Fruit fly (Drosophila melanogaster) whole organism, embryonic: ENCODE results near the gene CG8176.

ENCODE experiments used
- Aef1 ChIP-seq: fragments of 200-800 bp; sonication (Bioruptor generic); IDR thresholded peaks from 3 replicates; pipeline ENCODE4 v1.3.6; 2022; ENCODE audit warnings: missing biosample characterization, missing genetic modification characterization
- Bteb2 ChIP-seq: fragments of 200-800 bp; sonication (Bioruptor generic); optimal IDR thresholded peaks from 2 replicates; lab custom pipeline; 2016; ENCODE audit warnings: missing biosample characterization, missing genetic modification characterization
- CG10147 ChIP-seq: fragments of 200-800 bp; sonication (Bioruptor generic); optimal IDR thresholded peaks from 2 replicates; lab custom pipeline; 2019; ENCODE audit warnings: missing biosample characterization, mild to moderate bottlenecking, missing genetic modification characterization, moderate library complexity
- CG10274 ChIP-seq: fragments of 200-800 bp; sonication (Bioruptor generic); optimal IDR thresholded peaks from 3 replicates; lab custom pipeline; 2017; ENCODE audit warnings: missing biosample characterization, mild to moderate bottlenecking, missing genetic modification characterization
- CG10321 ChIP-seq: fragments of 200-800 bp; sonication (Bioruptor generic); IDR thresholded peaks from 2 replicates; pipeline ENCODE4 v1.3.6; 2022; ENCODE audit warnings: missing biosample characterization, missing genetic modification characterization
- CG10431 ChIP-seq: fragments of 200-800 bp; sonication (Bioruptor generic); optimal IDR thresholded peaks from 3 replicates; lab custom pipeline; 2018; ENCODE audit warnings: missing biosample characterization, mild to moderate bottlenecking, missing genetic modification characterization
- CG11085 ChIP-seq: fragments of 200-800 bp; sonication (Bioruptor generic); IDR thresholded peaks from 2 replicates; pipeline ENCODE4 v1.3.6; 2022; ENCODE audit warnings: missing biosample characterization, missing genetic modification characterization
- CG14050 ChIP-seq: fragments of 200-800 bp; sonication (Bioruptor generic); IDR thresholded peaks from 3 replicates; pipeline ENCODE4 v1.3.6; 2022; ENCODE audit warnings: missing biosample characterization, missing genetic modification characterization
- CG16815 ChIP-seq: fragments of 200-800 bp; sonication (Bioruptor generic); optimal IDR thresholded peaks from 3 replicates; lab custom pipeline; 2017; ENCODE audit warnings: missing biosample characterization, mild to moderate bottlenecking, missing genetic modification characterization
- CG1792 ChIP-seq: fragments of 200-800 bp; sonication (Bioruptor generic); optimal IDR thresholded peaks from 2 replicates; lab custom pipeline; 2016; ENCODE audit warnings: missing biosample characterization, missing genetic modification characterization
- CG2889 ChIP-seq: fragments of 200-800 bp; sonication (Bioruptor generic); IDR thresholded peaks from 3 replicates; pipeline ENCODE4 v1.3.6; 2022; ENCODE audit warnings: missing biosample characterization, missing genetic modification characterization
- CG31224 ChIP-seq: fragments of 200-800 bp; sonication (Bioruptor generic); IDR thresholded peaks from 2 replicates; pipeline ENCODE4 v1.3.6; 2022; ENCODE audit warnings: missing biosample characterization, missing genetic modification characterization
- CG31365 ChIP-seq: fragments of 200-800 bp; sonication (Bioruptor generic); optimal IDR thresholded peaks from 2 replicates; lab custom pipeline; 2018; ENCODE audit warnings: missing biosample characterization, mild to moderate bottlenecking, missing genetic modification characterization
- CG31441 ChIP-seq: fragments of 200-800 bp; sonication (Bioruptor generic); IDR thresholded peaks from 2 replicates; pipeline ENCODE4 v1.3.6; 2022; ENCODE audit warnings: missing biosample characterization, missing genetic modification characterization
- CG32772 ChIP-seq: fragments of 200-800 bp; sonication (Bioruptor generic); IDR thresholded peaks from 2 replicates; pipeline ENCODE4 v1.3.6; 2022; ENCODE audit warnings: missing biosample characterization, missing genetic modification characterization
- CG34422 ChIP-seq: fragments of 200-800 bp; sonication (Bioruptor generic); IDR thresholded peaks from 3 replicates; pipeline ENCODE4 v1.3.6; 2022; ENCODE audit warnings: missing biosample characterization, missing genetic modification characterization
- CG6765 ChIP-seq: fragments of 200-800 bp; sonication (Bioruptor generic); optimal IDR thresholded peaks from 3 replicates; lab custom pipeline; 2017; ENCODE audit warnings: missing biosample characterization, mild to moderate bottlenecking, missing genetic modification characterization
- CG7786 ChIP-seq: fragments of 200-800 bp; sonication (Bioruptor generic); optimal IDR thresholded peaks from 2 replicates; lab custom pipeline; 2016; ENCODE audit warnings: missing biosample characterization, missing genetic modification characterization
- CG8359 ChIP-seq: fragments of 200-800 bp; sonication (Bioruptor generic); optimal IDR thresholded peaks from 2 replicates; lab custom pipeline; 2017; ENCODE audit warnings: missing biosample characterization, mild to moderate bottlenecking, missing genetic modification characterization, borderline replicate concordance
- CG8765 ChIP-seq: fragments of 200-800 bp; sonication (Bioruptor generic); IDR thresholded peaks from 2 replicates; pipeline ENCODE4 v1.3.6; 2022; ENCODE audit warnings: missing biosample characterization, missing genetic modification characterization
- CG8924 ChIP-seq: fragments of 200-800 bp; optimal IDR thresholded peaks from 3 replicates; lab custom pipeline; 2019; ENCODE audit warnings: missing biosample characterization, mild to moderate bottlenecking, missing genetic modification characterization, moderate library complexity
- CG9797 ChIP-seq: fragments of 200-800 bp; sonication (Bioruptor generic); optimal IDR thresholded peaks from 3 replicates; lab custom pipeline; 2018; ENCODE audit warnings: missing biosample characterization, mild to moderate bottlenecking, missing genetic modification characterization
- Chrac-16 ChIP-seq: fragments of 200-800 bp; sonication (Bioruptor generic); optimal IDR thresholded peaks from 3 replicates; lab custom pipeline; 2016; ENCODE audit warnings: missing biosample characterization, missing genetic modification characterization
- CrebB ChIP-seq: fragments of 200-800 bp; sonication (Bioruptor generic); optimal IDR thresholded peaks from 3 replicates; lab custom pipeline; 2018; ENCODE audit warnings: missing biosample characterization, mild to moderate bottlenecking, missing genetic modification characterization
- HmgZ ChIP-seq: fragments of 200-800 bp; sonication (Bioruptor generic); optimal IDR thresholded peaks from 2 replicates; lab custom pipeline; 2018; ENCODE audit warnings: missing biosample characterization, mild to moderate bottlenecking, missing genetic modification characterization
- MBD-R2 ChIP-seq: fragments of 200-800 bp; sonication (Bioruptor generic); IDR thresholded peaks from 2 replicates; pipeline ENCODE4 v1.3.6; 2022; ENCODE audit warnings: missing biosample characterization, missing genetic modification characterization
- Meics ChIP-seq: fragments of 200-800 bp; sonication (Bioruptor generic); optimal IDR thresholded peaks from 2 replicates; lab custom pipeline; 2017; ENCODE audit warnings: missing biosample characterization, mild to moderate bottlenecking, missing genetic modification characterization
- Poxn ChIP-seq: fragments of 200-800 bp; sonication (Bioruptor generic); IDR thresholded peaks from 2 replicates; pipeline ENCODE4 v1.3.6; 2022; ENCODE audit warnings: missing biosample characterization, missing genetic modification characterization
- Rx ChIP-seq: fragments of 200-800 bp; sonication (Bioruptor generic); IDR thresholded peaks from 2 replicates; pipeline ENCODE4 v1.3.6; 2022; ENCODE audit warnings: missing biosample characterization, missing genetic modification characterization
- al ChIP-seq: fragments of 200-800 bp; sonication (Bioruptor generic); IDR thresholded peaks from 2 replicates; pipeline ENCODE4 v1.3.6; 2022; ENCODE audit warnings: missing biosample characterization, missing genetic modification characterization
- bigmax ChIP-seq: fragments of 200-800 bp; sonication (Bioruptor generic); optimal IDR thresholded peaks from 2 replicates; lab custom pipeline; 2018; ENCODE audit warnings: missing biosample characterization, mild to moderate bottlenecking, missing genetic modification characterization
- cas ChIP-seq: fragments of 200-800 bp; sonication (Bioruptor generic); IDR thresholded peaks from 2 replicates; pipeline ENCODE4 v1.3.6; 2022; ENCODE audit warnings: missing biosample characterization, missing genetic modification characterization
- caup ChIP-seq: fragments of 200-800 bp; sonication (Bioruptor generic); optimal IDR thresholded peaks from 3 replicates; lab custom pipeline; 2017; ENCODE audit warnings: missing biosample characterization, mild to moderate bottlenecking, missing genetic modification characterization, moderate library complexity; ENCODE audit not compliant: severe bottlenecking
- chm ChIP-seq: fragments of 200-800 bp; sonication (Bioruptor generic); IDR thresholded peaks from 2 replicates; pipeline ENCODE4 v1.3.6; 2022; ENCODE audit warnings: missing biosample characterization, missing genetic modification characterization
- dmrt11E ChIP-seq: fragments of 200-800 bp; sonication (Bioruptor generic); optimal IDR thresholded peaks from 3 replicates; lab custom pipeline; 2018; ENCODE audit warnings: missing biosample characterization, mild to moderate bottlenecking, missing genetic modification characterization, moderate library complexity
- esg ChIP-seq: fragments of 200-800 bp; sonication (Bioruptor generic); conservative IDR thresholded peaks from 2 replicates; pipeline ENCODE4 v1.3.6; 2022; ENCODE audit warnings: missing biosample characterization, missing genetic modification characterization
- inv ChIP-seq: fragments of 200-800 bp; sonication (Bioruptor generic); IDR thresholded peaks from 2 replicates; pipeline ENCODE4 v1.3.6; 2022; ENCODE audit warnings: missing biosample characterization, missing genetic modification characterization; ENCODE audit not compliant: partially characterized antibody
- jigr1 ChIP-seq: fragments of 200-800 bp; sonication (Bioruptor generic); IDR thresholded peaks from 3 replicates; pipeline ENCODE4 v1.3.6; 2022; ENCODE audit warnings: missing biosample characterization, missing genetic modification characterization
- jing ChIP-seq: fragments of 200-800 bp; sonication (Bioruptor generic); optimal IDR thresholded peaks from 2 replicates; lab custom pipeline; 2018; ENCODE audit warnings: missing biosample characterization, mild to moderate bottlenecking, missing genetic modification characterization
- klu ChIP-seq: fragments of 200-800 bp; sonication (Bioruptor generic); IDR thresholded peaks from 2 replicates; pipeline ENCODE4 v1.3.6; 2022; ENCODE audit warnings: missing biosample characterization, missing genetic modification characterization
- knrl ChIP-seq: fragments of 200-800 bp; sonication (Bioruptor generic); IDR thresholded peaks from 3 replicates; pipeline ENCODE4 v1.3.6; 2022; ENCODE audit warnings: missing biosample characterization, missing genetic modification characterization; ENCODE audit not compliant: partially characterized antibody
- lilli ChIP-seq: fragments of 200-800 bp; sonication (Bioruptor generic); optimal IDR thresholded peaks from 3 replicates; lab custom pipeline; 2016; ENCODE audit warnings: missing biosample characterization, missing genetic modification characterization
- nmo ChIP-seq: fragments of 200-800 bp; sonication (Bioruptor generic); optimal IDR thresholded peaks from 2 replicates; lab custom pipeline; 2018; ENCODE audit warnings: missing biosample characterization, mild to moderate bottlenecking, missing genetic modification characterization, moderate library complexity
- nom ChIP-seq: fragments of 200-800 bp; sonication (Bioruptor generic); optimal IDR thresholded peaks from 2 replicates; lab custom pipeline; 2017; ENCODE audit warnings: missing biosample characterization, missing genetic modification characterization, mild to moderate bottlenecking, moderate library complexity, missing genetic modification reagents
- oc ChIP-seq: fragments of 200-800 bp; sonication (Bioruptor generic); optimal IDR thresholded peaks from 2 replicates; lab custom pipeline; 2018; ENCODE audit warnings: missing biosample characterization, mild to moderate bottlenecking, missing genetic modification characterization, moderate library complexity
- pzg ChIP-seq: fragments of 200-800 bp; sonication (Bioruptor generic); optimal IDR thresholded peaks from 3 replicates; lab custom pipeline; 2018; ENCODE audit warnings: missing biosample characterization, mild to moderate bottlenecking, missing genetic modification characterization, moderate library complexity
- run ChIP-seq: fragments of 200-800 bp; sonication (Bioruptor generic); optimal IDR thresholded peaks from 3 replicates; lab custom pipeline; 2018; ENCODE audit warnings: missing biosample characterization, mild to moderate bottlenecking, missing genetic modification characterization
- seq ChIP-seq: fragments of 200-800 bp; sonication (Bioruptor generic); IDR thresholded peaks from 2 replicates; pipeline ENCODE4 v1.3.6; 2022; ENCODE audit warnings: missing biosample characterization, missing genetic modification characterization
- tna ChIP-seq: fragments of 200-800 bp; sonication (Bioruptor generic); IDR thresholded peaks from 2 replicates; pipeline ENCODE4 v1.3.6; 2022; ENCODE audit warnings: missing biosample characterization, missing genetic modification characterization; ENCODE audit not compliant: partially characterized antibody
- usp ChIP-seq: fragments of >200 bp; optimal IDR thresholded peaks from 2 replicates; lab custom pipeline; 2017; ENCODE audit warnings: missing biosample characterization, missing genetic modification characterization
- zfh2 ChIP-seq: fragments of 200-800 bp; sonication (Bioruptor generic); optimal IDR thresholded peaks from 2 replicates; lab custom pipeline; 2016; ENCODE audit warnings: missing biosample characterization, missing genetic modification characterization

Gene CG8176

DNA sequence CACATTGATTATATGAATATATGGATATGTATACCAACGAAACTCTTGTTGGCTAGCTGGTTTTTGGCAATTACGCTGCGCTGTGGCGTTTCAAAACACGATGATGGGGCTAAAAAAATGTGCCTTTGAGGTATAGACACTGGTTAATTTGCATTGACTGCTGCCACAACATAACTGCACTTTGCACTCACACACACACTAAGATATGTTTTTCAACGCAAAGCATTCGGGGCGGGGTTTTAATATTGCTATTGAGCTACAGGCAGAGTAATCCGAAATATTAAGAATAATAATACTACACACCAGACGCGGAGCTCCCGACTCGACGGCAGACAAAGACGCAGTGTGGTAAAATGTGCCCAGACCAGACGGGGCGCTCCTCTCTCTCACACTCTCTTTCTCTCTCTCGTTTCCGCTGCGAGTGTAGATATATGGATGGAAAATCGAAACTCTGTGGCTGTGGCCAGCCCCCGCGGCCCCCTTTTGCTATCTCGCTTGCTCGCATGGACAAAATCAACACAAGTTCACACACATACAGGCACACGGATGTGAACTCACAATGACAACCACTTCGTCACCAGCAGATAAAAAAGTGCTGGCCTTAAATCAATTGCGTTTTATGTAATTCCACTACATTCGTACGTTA, 35.3 kb downstream of the CG8176 start (continued):
- no peak for TF ChIP-seq CG34422 (GFP tag; lab: Robert Waterston, UW)
- TF ChIP-seq CG2889 (GFP tag; lab: Robert Waterston, UW), result no peak
- no peak for TF ChIP-seq chm
- no peak for TF ChIP-seq al (GFP tag; lab: Robert Waterston, UW)
- no peak for TF ChIP-seq inv (GFP tag; lab: Robert Waterston, UW)
- peak; percentile 87 for TF ChIP-seq caup (GFP tag; lab: Kevin White, UChicago)
- no peak for TF ChIP-seq Bteb2 (GFP tag; lab: Kevin White, UChicago)
- TF ChIP-seq tna, result no peak
- peak; percentile 63 for TF ChIP-seq CG31365 (tag; lab: Kevin White, UChicago)
- no peak for TF ChIP-seq CG32772 (GFP tag; lab: Robert Waterston, UW)
- no peak for TF ChIP-seq usp (GFP tag; lab: Kevin White, UChicago)
- TF ChIP-seq Poxn (GFP tag; lab: Robert Waterston, UW), result no peak
- TF ChIP-seq CG10274, result no peak
- TF ChIP-seq CG8359 (GFP tag; lab: Kevin White, UChicago), result no peak
- TF ChIP-seq CG6765 (GFP tag; lab: Kevin White, UChicago), result peak; percentile 82
- no peak for TF ChIP-seq dmrt11E
- no peak for TF ChIP-seq nmo (GFP tag; lab: Kevin White, UChicago)
- peak; percentile 25 for TF ChIP-seq lilli (GFP tag; lab: Kevin White, UChicago)
- peak; percentile 49 for TF ChIP-seq pzg (GFP tag; lab: Kevin White, UChicago)
- no peak for TF ChIP-seq CG31441 (GFP tag; lab: Robert Waterston, UW)
- TF ChIP-seq jigr1 (GFP tag; lab: Robert Waterston, UW), result no peak
- TF ChIP-seq CG9797 (GFP tag; lab: Kevin White, UChicago), result no peak
- no peak for TF ChIP-seq Aef1 (GFP tag; lab: Robert Waterston, UW)
- peak; percentile 79 for TF ChIP-seq HmgZ (tag; lab: Kevin White, UChicago)
- no peak for TF ChIP-seq CG10147 (GFP tag; lab: Kevin White, UChicago)
- peak; percentile 5 for TF ChIP-seq CG1792
- no peak for TF ChIP-seq oc
- no peak for TF ChIP-seq seq (GFP tag; lab: Robert Waterston, UW)
- peak; percentile 90 for TF ChIP-seq nom
- no peak for TF ChIP-seq CG10431
- TF ChIP-seq CG8924, result peak; percentile 53
- no peak for TF ChIP-seq Rx (GFP tag; lab: Robert Waterston, UW)
- TF ChIP-seq Meics (GFP tag; lab: Kevin White, UChicago), result peak; percentile 64
- no peak for TF ChIP-seq CG31224 (GFP tag; lab: Robert Waterston, UW)
- TF ChIP-seq bigmax (GFP tag; lab: Kevin White, UChicago), result peak; percentile 48
- no peak for TF ChIP-seq esg (GFP tag; lab: Robert Waterston, UW)
- TF ChIP-seq CG10321, result no peak
- peak; percentile 49 for TF ChIP-seq run (tag; lab: Kevin White, UChicago)
- TF ChIP-seq CG16815 (GFP tag; lab: Kevin White, UChicago), result no peak
- TF ChIP-seq MBD-R2 (GFP tag; lab: Robert Waterston, UW), result no peak
- TF ChIP-seq knrl (GFP tag; lab: Robert Waterston, UW), result no peak
- no peak for TF ChIP-seq CG8765
- no peak for TF ChIP-seq jing (GFP tag; lab: Kevin White, UChicago)
- peak; percentile 68 for TF ChIP-seq CrebB (tag; lab: Kevin White, UChicago)
- no peak for TF ChIP-seq CG11085 (GFP tag; lab: Robert Waterston, UW)
- peak; percentile 16 for TF ChIP-seq zfh2 (GFP tag; lab: Kevin White, UChicago)
- TF ChIP-seq CG14050 (GFP tag; lab: Robert Waterston, UW), result no peak
- no peak for TF ChIP-seq Chrac-16 (GFP tag; lab: Kevin White, UChicago)
- TF ChIP-seq klu (GFP tag; lab: Robert Waterston, UW), result no peak
- no peak for TF ChIP-seq CG7786 (GFP tag; lab: Kevin White, UChicago)
- no peak for TF ChIP-seq cas
